Worm (Caenorhabditis elegans) whole organism, L4 larva: ENCODE measurements around the gene F36D4.6.

Source experiments
- D1046.2 ChIP-seq: fragments of 200-800 bp; sonication (Bioruptor generic); IDR thresholded peaks from 2 replicates; pipeline ENCODE4 v1.3.6; 2022; ENCODE audit warnings: missing genetic modification characterization, missing compliant biosample characterization
- F37D6.2 ChIP-seq: sonication (generic microtip); optimal IDR thresholded peaks from 2 replicates; lab custom pipeline; 2016; ENCODE audit warnings: mild to moderate bottlenecking, missing genetic modification characterization, missing compliant biosample characterization
- F44E2.7 ChIP-seq: fragments of 200-800 bp; sonication (Bioruptor generic); IDR thresholded peaks from 2 replicates; pipeline ENCODE4 v2.1.2; 2022; ENCODE audit warnings: missing genetic modification characterization, missing compliant biosample characterization
- R02D3.7 ChIP-seq: fragments of 150-350 bp; sonication (generic microtip); optimal IDR thresholded peaks from 3 replicates; lab custom pipeline; 2014; ENCODE audit warnings: missing biosample characterization, missing genetic modification characterization
- T26A8.4 ChIP-seq: fragments of 200-800 bp; sonication (Bioruptor generic); IDR thresholded peaks from 2 replicates; pipeline ENCODE4 v1.3.6; 2022; ENCODE audit warnings: missing genetic modification characterization, missing compliant biosample characterization
- Y105C5A.15 ChIP-seq: fragments of 200-800 bp; sonication (Bioruptor generic); IDR thresholded peaks from 2 replicates; pipeline ENCODE4 v1.3.6; 2022; ENCODE audit warnings: missing genetic modification characterization, missing compliant biosample characterization
- ZK337.2 ChIP-seq: fragments of 200-800 bp; sonication (Bioruptor generic); IDR thresholded peaks from 2 replicates; pipeline ENCODE4 v1.3.6; 2022; ENCODE audit warnings: missing genetic modification reagents, missing genetic modification characterization, missing compliant biosample characterization
- ZK546.5 ChIP-seq, 2 experiments: sonication (generic microtip); optimal IDR thresholded peaks; 2 replicates each; lab custom pipeline; 2017; ENCODE audit warnings: missing biosample characterization in 2 of 2, missing genetic modification characterization in 2 of 2
- aha-1 ChIP-seq: fragments of 150-350 bp; peaks from one replicate; lab custom pipeline; 2014; ENCODE audit warnings: missing biosample characterization, missing genetic modification characterization
- aly-2 ChIP-seq: sonication (generic microtip); optimal IDR thresholded peaks from 2 replicates; lab custom pipeline; 2018; ENCODE audit warnings: missing biosample characterization, missing genetic modification characterization
- attf-4 ChIP-seq: sonication (generic microtip); optimal IDR thresholded peaks from 3 replicates; lab custom pipeline; 2017; ENCODE audit warnings: missing biosample characterization, missing genetic modification characterization
- ceh-20 ChIP-seq: fragments of 200-800 bp; sonication (Bioruptor generic); IDR thresholded peaks from 2 replicates; pipeline ENCODE4 v1.3.6; 2022; ENCODE audit warnings: missing genetic modification reagents, missing genetic modification characterization, missing compliant biosample characterization
- ceh-28 ChIP-seq: fragments of 150-350 bp; optimal IDR thresholded peaks from 2 replicates; lab custom pipeline; 2014; ENCODE audit warnings: missing biosample characterization, missing genetic modification reagents, missing genetic modification characterization
- ceh-32 ChIP-seq: sonication (generic microtip); optimal IDR thresholded peaks from 2 replicates; lab custom pipeline; 2016; ENCODE audit warnings: mild to moderate bottlenecking, missing genetic modification characterization, missing compliant biosample characterization; ENCODE audit not compliant: poor library complexity
- cey-2 ChIP-seq: sonication (generic microtip); optimal IDR thresholded peaks from 3 replicates; lab custom pipeline; 2017; ENCODE audit warnings: missing genetic modification characterization, mild to moderate bottlenecking, missing compliant biosample characterization, antibody characterized with exemption, borderline replicate concordance; ENCODE audit not compliant: insufficient read depth
- daf-12 ChIP-seq: fragments of 150-350 bp; optimal IDR thresholded peaks from 2 replicates; lab custom pipeline; 2014; ENCODE audit warnings: missing biosample characterization, missing genetic modification reagents, missing genetic modification characterization
- dmd-6 ChIP-seq: fragments of 200-800 bp; sonication (Bioruptor generic); IDR thresholded peaks from 2 replicates; pipeline ENCODE4 v1.3.6; 2022; ENCODE audit warnings: missing genetic modification reagents, missing genetic modification characterization, missing compliant biosample characterization
- egl-27 ChIP-seq: sonication (generic microtip); optimal IDR thresholded peaks from 3 replicates; lab custom pipeline; 2017; ENCODE audit warnings: missing biosample characterization, missing genetic modification reagents, missing genetic modification characterization
- egl-43 ChIP-seq: fragments of 200-800 bp; sonication (Bioruptor generic); IDR thresholded peaks from 2 replicates; pipeline ENCODE4 v1.3.6; 2022; ENCODE audit warnings: missing genetic modification reagents, missing genetic modification characterization, missing compliant biosample characterization
- fos-1 ChIP-seq: fragments of 150-350 bp; optimal IDR thresholded peaks from 2 replicates; lab custom pipeline; 2014; ENCODE audit warnings: missing biosample characterization, missing genetic modification characterization
- hif-1 ChIP-seq, 2 experiments: sonication (generic microtip); optimal IDR thresholded peaks; 2 replicates each; lab custom pipeline; 2016 to 2017; ENCODE audit warnings: missing compliant biosample characterization in 2 of 2, missing genetic modification characterization in 2 of 2, missing genetic modification reagents in 2 of 2, missing genotype in 2 of 2, mild to moderate bottlenecking in 1 of 2
- hlh-11 ChIP-seq: fragments of 200-800 bp; sonication (Bioruptor generic); optimal IDR thresholded peaks from 2 replicates; lab custom pipeline; 2018; ENCODE audit warnings: mild to moderate bottlenecking, missing genetic modification characterization, missing compliant biosample characterization
- hlh-30 ChIP-seq: sonication (generic microtip); optimal IDR thresholded peaks from 2 replicates; lab custom pipeline; 2017; ENCODE audit warnings: antibody characterized with exemption, mild to moderate bottlenecking, missing genetic modification characterization, missing compliant biosample characterization; ENCODE audit not compliant: insufficient read depth
- hmg-1.1 ChIP-seq: fragments of 200-800 bp; sonication (Bioruptor generic); IDR thresholded peaks from 2 replicates; pipeline ENCODE4 v1.3.6; 2022; ENCODE audit warnings: missing genetic modification reagents, missing genetic modification characterization, missing compliant biosample characterization
- jun-1 ChIP-seq: fragments of 150-350 bp; optimal IDR thresholded peaks from 2 replicates; lab custom pipeline; 2014; ENCODE audit warnings: missing biosample characterization, missing genetic modification reagents, missing genetic modification characterization
- lin-29 ChIP-seq: fragments of 200-800 bp; sonication (Bioruptor generic); IDR thresholded peaks from 2 replicates; pipeline ENCODE4 v1.3.6; 2022; ENCODE audit warnings: missing genetic modification reagents, missing genetic modification characterization, missing compliant biosample characterization
- lin-38 ChIP-seq: fragments of 200-800 bp; sonication (Bioruptor generic); IDR thresholded peaks from 2 replicates; pipeline ENCODE4 v1.3.6; 2022; ENCODE audit warnings: missing genetic modification reagents, missing genetic modification characterization, missing compliant biosample characterization
- lin-39 ChIP-seq: fragments of 150-350 bp; optimal IDR thresholded peaks from 2 replicates; lab custom pipeline; 2014; ENCODE audit warnings: missing biosample characterization, missing genetic modification reagents, missing genetic modification characterization
- lir-3 ChIP-seq: sonication (generic microtip); optimal IDR thresholded peaks from 2 replicates; lab custom pipeline; 2016; ENCODE audit warnings: mild to moderate bottlenecking, missing genetic modification characterization, missing compliant biosample characterization
- lsy-2 ChIP-seq, 2 experiments: fragments of 150-350 bp in 1 of 2; sonication (generic microtip) in 1 of 2; optimal IDR thresholded peaks; 2 replicates each; lab custom pipeline; 2014 to 2017; ENCODE audit warnings: missing biosample characterization in 2 of 2, missing genetic modification characterization in 2 of 2
- mdl-1 ChIP-seq, 2 experiments: fragments of 150-350 bp in 1 of 2; sonication (generic microtip) in 1 of 2; optimal IDR thresholded peaks; 2 replicates each; lab custom pipeline; 2014 to 2017; ENCODE audit warnings: missing biosample characterization in 2 of 2, missing genetic modification characterization in 2 of 2
- mep-1 ChIP-seq: fragments of 150-350 bp; sonication (generic microtip); optimal IDR thresholded peaks from 3 replicates; lab custom pipeline; 2014; ENCODE audit warnings: missing biosample characterization, missing genetic modification characterization
- mes-2 ChIP-seq: sonication (generic microtip); optimal IDR thresholded peaks from 2 replicates; lab custom pipeline; 2016; ENCODE audit warnings: missing genotype, mild to moderate bottlenecking, missing genetic modification characterization, missing compliant biosample characterization; ENCODE audit not compliant: poor library complexity, severe bottlenecking
- nhr-10 ChIP-seq: fragments of 150-350 bp; optimal IDR thresholded peaks from 2 replicates; lab custom pipeline; 2014; ENCODE audit warnings: missing biosample characterization, missing genetic modification characterization
- nhr-102 ChIP-seq: sonication (generic microtip); optimal IDR thresholded peaks from 2 replicates; lab custom pipeline; 2016; ENCODE audit warnings: mild to moderate bottlenecking, missing genetic modification characterization, moderate library complexity, missing compliant biosample characterization
- nhr-11 ChIP-seq: fragments of 150-350 bp; optimal IDR thresholded peaks from 2 replicates; lab custom pipeline; 2014; ENCODE audit warnings: missing biosample characterization, missing genetic modification characterization
- nhr-28 ChIP-seq: fragments of 150-350 bp; optimal IDR thresholded peaks from 2 replicates; lab custom pipeline; 2014; ENCODE audit warnings: missing biosample characterization, missing genetic modification characterization
- nhr-41 ChIP-seq: fragments of 200-800 bp; sonication (Bioruptor generic); IDR thresholded peaks from 2 replicates; pipeline ENCODE4 v1.3.6; 2022; ENCODE audit warnings: missing genetic modification reagents, missing genetic modification characterization, missing compliant biosample characterization
- nhr-48 ChIP-seq: sonication (generic microtip); optimal IDR thresholded peaks from 2 replicates; lab custom pipeline; 2016; ENCODE audit warnings: mild to moderate bottlenecking, missing genetic modification characterization, missing compliant biosample characterization
- nhr-6 ChIP-seq: fragments of 150-350 bp; optimal IDR thresholded peaks from 2 replicates; lab custom pipeline; 2014; ENCODE audit warnings: missing biosample characterization, missing genetic modification characterization
- nhr-77 ChIP-seq: fragments of 150-350 bp; optimal IDR thresholded peaks from 2 replicates; lab custom pipeline; 2014; ENCODE audit warnings: missing biosample characterization, missing genetic modification characterization
- pha-4 ChIP-seq, 2 experiments: fragments of 150-350 bp in 1 of 2; fragments of 200-800 bp in 1 of 2; sonication (Bioruptor generic) in 1 of 2; IDR thresholded peaks in 1 of 2; optimal IDR thresholded peaks in 1 of 2; 2 replicates each; pipeline versions ENCODE4 v1.3.6 to Lab custom; 2014 to 2022; ENCODE audit warnings: missing genetic modification characterization in 2 of 2, missing genetic modification reagents in 2 of 2, missing biosample characterization in 1 of 2, missing compliant biosample characterization in 1 of 2
- php-3 ChIP-seq: fragments of 200-800 bp; sonication (Bioruptor generic); IDR thresholded peaks from 2 replicates; pipeline ENCODE4 v1.3.6; 2022; ENCODE audit warnings: missing genetic modification reagents, missing genetic modification characterization, missing compliant biosample characterization
- pqm-1 ChIP-seq: sonication (generic microtip); optimal IDR thresholded peaks from 2 replicates; lab custom pipeline; 2017; ENCODE audit warnings: missing biosample characterization, missing genetic modification characterization
- rbr-2 ChIP-seq: sonication (generic microtip); optimal IDR thresholded peaks from 2 replicates; lab custom pipeline; 2016; ENCODE audit warnings: missing genotype, missing genetic modification characterization, missing compliant biosample characterization
- skn-1 ChIP-seq: fragments of 150-350 bp; optimal IDR thresholded peaks from 2 replicates; lab custom pipeline; 2014; ENCODE audit warnings: missing biosample characterization, missing genetic modification characterization
- snpc-1.2 ChIP-seq: fragments of 200-800 bp; sonication (Bioruptor generic); IDR thresholded peaks from 2 replicates; pipeline ENCODE4 v1.3.6; 2022; ENCODE audit warnings: missing genetic modification reagents, missing genetic modification characterization, missing compliant biosample characterization
- snpc-4 ChIP-seq: fragments of 150-350 bp; optimal IDR thresholded peaks from 2 replicates; lab custom pipeline; 2014; ENCODE audit warnings: missing biosample characterization, missing genetic modification characterization
- tra-1 ChIP-seq: fragments of 200-800 bp; sonication (Bioruptor generic); IDR thresholded peaks from 2 replicates; pipeline ENCODE4 v1.3.6; 2022; ENCODE audit warnings: missing genetic modification reagents, missing genetic modification characterization, missing compliant biosample characterization
- zfp-3 ChIP-seq: fragments of 200-800 bp; sonication (Bioruptor generic); conservative IDR thresholded peaks from 2 replicates; pipeline ENCODE4 v1.3.6; 2022; ENCODE audit warnings: missing genetic modification reagents, missing genetic modification characterization, missing compliant biosample characterization
- ztf-11 ChIP-seq: fragments of 150-350 bp; optimal IDR thresholded peaks from 2 replicates; lab custom pipeline; 2014; ENCODE audit warnings: missing biosample characterization, missing genetic modification characterization
- ztf-7 ChIP-seq: fragments of 150-350 bp; optimal IDR thresholded peaks from 2 replicates; lab custom pipeline; 2014; ENCODE audit warnings: missing biosample characterization, missing genetic modification characterization

F36D4.6 gene

DNA sequence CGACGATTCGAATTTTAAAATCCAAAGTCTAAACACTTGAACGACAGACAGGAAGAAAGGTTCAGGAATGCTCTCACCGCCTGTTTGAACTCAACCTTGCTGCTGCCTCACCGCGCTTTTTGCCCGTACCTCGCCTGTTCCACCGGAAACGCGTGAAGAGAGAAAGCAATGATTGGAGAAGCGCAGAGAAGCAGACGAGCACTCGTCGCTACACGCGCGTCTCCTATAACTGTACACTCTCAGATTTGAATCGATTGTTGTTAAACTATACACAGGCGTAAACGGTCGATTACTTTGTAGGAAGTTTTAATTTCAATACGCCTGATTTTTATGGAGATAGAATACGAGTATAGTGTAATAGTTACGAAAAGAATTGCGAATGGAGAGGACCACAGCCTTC, 2.5 kb downstream of the F36D4.6 start:
- TF ChIP-seq aly-2 (tag; lab: Kevin White, UChicago) = no peak
- no peak for TF ChIP-seq nhr-102 (tag; lab: Kevin White, UChicago)
- TF ChIP-seq F44E2.7 (GFP tag; lab: Robert Waterston, UW) = no peak
- TF ChIP-seq egl-27 (tag; lab: Kevin White, UChicago) = no peak
- peak; percentile 54 for TF ChIP-seq mes-2
- TF ChIP-seq cey-2 = no peak
- TF ChIP-seq ztf-7 (tag; lab: Kevin White, UChicago) = no peak
- TF ChIP-seq pqm-1 = peak; percentile 41
- TF ChIP-seq dmd-6 (GFP tag; lab: Robert Waterston, UW) = no peak
- no peak for TF ChIP-seq ZK337.2
- no peak for TF ChIP-seq tra-1
- TF ChIP-seq nhr-11 (tag; lab: Kevin White, UChicago) = no peak
- TF ChIP-seq attf-4 (tag; lab: Kevin White, UChicago) = no peak
- no peak for TF ChIP-seq Y105C5A.15 (GFP tag; lab: Robert Waterston, UW)
- TF ChIP-seq egl-43 = no peak
- TF ChIP-seq nhr-77 (tag; lab: Kevin White, UChicago) = no peak
- no peak for TF ChIP-seq snpc-4 (tag; lab: Kevin White, UChicago)
- TF ChIP-seq ZK546.5 (tag; optimal IDR thresholded peaks at IDR 0.05; lab: Kevin White, UChicago) = no peak
- TF ChIP-seq jun-1 (tag; lab: Kevin White, UChicago) = no peak
- no peak for TF ChIP-seq ztf-11 (tag; lab: Kevin White, UChicago)
- TF ChIP-seq snpc-1.2 (GFP tag; lab: Robert Waterston, UW) = no peak
- peak in 1 of 2 experiments; percentile 26 for TF ChIP-seq hif-1 (tag; optimal IDR thresholded peaks at IDR 0.05; lab: Kevin White, UChicago)
- TF ChIP-seq lsy-2 (tag; optimal IDR thresholded peaks at IDR 0.05; lab: Kevin White, UChicago) = peak in 1 of 2 experiments; percentile 9
- peak; percentile 38 to 69 for TF ChIP-seq mdl-1 (tag; optimal IDR thresholded peaks at IDR 0.05; lab: Kevin White, UChicago)
- peak; percentile 55 for TF ChIP-seq ceh-28 (tag; lab: Kevin White, UChicago)
- TF ChIP-seq lin-38 (GFP tag; lab: Robert Waterston, UW) = no peak
- peak; percentile 59 for TF ChIP-seq hlh-30 (tag; lab: Kevin White, UChicago)
- no peak for TF ChIP-seq pha-4 (GFP tag; IDR thresholded peaks at IDR 0.05; lab: Robert Waterston, UW)
- no peak for TF ChIP-seq pha-4 (tag; optimal IDR thresholded peaks at IDR 0.05; lab: Kevin White, UChicago)
- no peak for TF ChIP-seq T26A8.4
- no peak for TF ChIP-seq ceh-20
- TF ChIP-seq hlh-11 (tag; lab: Kevin White, UChicago) = peak; percentile 76
- no peak for TF ChIP-seq R02D3.7 (tag; lab: Kevin White, UChicago)
- TF ChIP-seq F37D6.2 (tag; lab: Kevin White, UChicago) = no peak
- TF ChIP-seq php-3 = no peak
- TF ChIP-seq ceh-32 (tag; lab: Kevin White, UChicago) = no peak
- no peak for TF ChIP-seq lin-39 (tag; lab: Kevin White, UChicago)
- peak; percentile 97 for TF ChIP-seq aha-1 (tag; lab: Kevin White, UChicago)
- TF ChIP-seq lir-3 (tag; lab: Kevin White, UChicago) = no peak
- TF ChIP-seq rbr-2 = no peak
- TF ChIP-seq daf-12 (tag; lab: Kevin White, UChicago) = no peak
- TF ChIP-seq nhr-41 (GFP tag; lab: Robert Waterston, UW) = no peak
- TF ChIP-seq skn-1 (tag; lab: Kevin White, UChicago) = no peak
- no peak for TF ChIP-seq hmg-1.1 (GFP tag; lab: Robert Waterston, UW)
- peak; percentile 46 for TF ChIP-seq nhr-48 (tag; lab: Kevin White, UChicago)
- TF ChIP-seq fos-1 (tag; lab: Kevin White, UChicago) = no peak
- TF ChIP-seq nhr-28 (tag; lab: Kevin White, UChicago) = peak; percentile 72
- no peak for TF ChIP-seq nhr-10 (tag; lab: Kevin White, UChicago)
- TF ChIP-seq D1046.2 (GFP tag; lab: Robert Waterston, UW) = no peak
- no peak for TF ChIP-seq zfp-3
- no peak for TF ChIP-seq lin-29
- TF ChIP-seq mep-1 = peak; percentile 37
- no peak for TF ChIP-seq nhr-6
